Fruit fly (Drosophila melanogaster): ENCODE measurements around the gene LManVI.

The LManVI gene

dm6 chr2L:8781152-8781551 lies at the start of gene LManVI:
Gene LManVI, minus strand, starts transcription at chr2L:8781252.
- TF ChIP-seq CG17801 (GFP tag; optimal IDR thresholded peaks at IDR 0.05; ENCODE audit: partially characterized antibody): no peak

DNA sequence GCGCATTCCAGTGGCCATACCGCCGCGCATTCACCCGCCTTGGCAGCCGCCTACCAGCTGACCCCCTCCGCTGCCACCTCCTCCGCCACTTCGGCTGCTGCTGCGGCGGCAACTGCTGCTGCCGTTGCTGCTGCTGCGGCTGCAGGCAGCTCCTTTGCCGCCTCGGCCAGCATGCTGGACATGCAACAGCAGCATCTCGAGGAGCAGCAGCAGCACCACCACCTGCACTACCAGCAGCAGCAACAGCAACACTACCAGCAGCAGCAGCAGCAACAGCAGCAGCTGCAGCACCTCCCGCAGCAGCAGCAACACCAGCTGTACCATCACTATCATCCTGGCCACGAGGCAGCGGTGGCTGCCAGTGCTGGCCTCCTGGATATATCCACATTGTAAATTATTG lies 47.3 kb upstream of the LManVI start:
- TF ChIP-seq CG17801 (GFP tag; optimal IDR thresholded peaks at IDR 0.05; ENCODE audit: partially characterized antibody): no peak

- no peak for TF ChIP-seq CG17801 (GFP tag; optimal IDR thresholded peaks at IDR 0.05; ENCODE audit: partially characterized antibody)
Observed at dm6 chr2L:8825222-8825869, 44.3 kb upstream of the LManVI start, which contains the start of gene SoxN. Gene SoxN, plus strand, starts transcription at chr2L:8825645.

- TF ChIP-seq CG17801 (GFP tag; optimal IDR thresholded peaks at IDR 0.05; ENCODE audit: partially characterized antibody): no peak
Observed at dm6 chr2L:8820539-8820938, 39.5 kb upstream of the LManVI start.

DNA sequence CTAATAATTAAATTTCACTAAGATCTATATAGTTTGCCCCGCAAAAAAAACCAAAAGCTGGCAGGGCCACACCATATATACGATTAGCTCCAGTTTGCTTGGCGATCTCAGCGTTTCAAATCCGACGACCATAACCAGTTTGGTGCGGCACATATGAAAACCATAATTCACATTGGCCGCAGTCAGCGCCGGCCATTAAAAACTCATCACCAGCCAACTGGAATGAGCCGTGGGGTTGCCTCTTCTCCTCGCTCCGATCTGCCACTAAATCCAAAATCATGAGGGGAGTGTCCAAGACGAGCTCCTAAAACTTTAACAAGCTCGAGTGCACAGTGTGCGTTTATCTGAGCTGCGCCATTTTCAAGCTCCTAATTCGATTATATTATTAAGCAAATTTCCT lies 36.3 kb upstream of the LManVI start:
- TF ChIP-seq CG17801 (GFP tag; optimal IDR thresholded peaks at IDR 0.05; ENCODE audit: partially characterized antibody): no peak

DNA sequence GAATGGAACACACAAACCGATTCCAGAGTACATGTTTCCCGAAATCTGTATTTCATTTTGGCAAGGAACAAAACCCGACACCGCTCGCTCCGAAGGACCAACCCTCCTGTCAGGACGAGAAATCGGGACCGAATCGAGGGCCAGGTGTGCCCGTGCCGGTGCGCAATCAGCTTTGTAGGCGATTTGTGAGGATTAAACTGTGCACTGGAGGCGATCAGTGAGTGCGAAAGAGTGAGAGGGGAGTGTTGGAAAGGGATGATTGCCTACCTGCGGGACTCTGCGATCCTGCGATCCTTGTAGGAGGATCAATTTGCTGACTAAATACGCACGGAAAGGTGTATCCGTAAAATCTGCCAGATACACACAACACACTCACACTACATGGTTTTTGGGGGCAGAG lies 28.8 kb upstream of the LManVI start:
- TF ChIP-seq CG17801 (GFP tag; optimal IDR thresholded peaks at IDR 0.05; ENCODE audit: partially characterized antibody): no peak

- TF ChIP-seq CG17801 (GFP tag; optimal IDR thresholded peaks at IDR 0.05; ENCODE audit: partially characterized antibody): no peak
Observed at dm6 chr2L:8804128-8804527, 23.1 kb upstream of the LManVI start.

dm6 chr2L:8799009-8799408 lies 18.0 kb upstream of the LManVI start:
- TF ChIP-seq CG17801 (GFP tag; optimal IDR thresholded peaks at IDR 0.05; ENCODE audit: partially characterized antibody): no peak

dm6 chr2L:8794151-8794550 lies 13.1 kb upstream of the LManVI start:
- TF ChIP-seq CG17801 (GFP tag; optimal IDR thresholded peaks at IDR 0.05; ENCODE audit: partially characterized antibody): no peak

- no peak for TF ChIP-seq CG17801 (GFP tag; optimal IDR thresholded peaks at IDR 0.05; ENCODE audit: partially characterized antibody)
Observed at dm6 chr2L:8791703-8792102, 10.7 kb upstream of the LManVI start.

- TF ChIP-seq CG17801 (GFP tag; optimal IDR thresholded peaks at IDR 0.05; ENCODE audit: partially characterized antibody): no peak
Observed at dm6 chr2L:8787575-8787974, 6.5 kb upstream of the LManVI start.

DNA sequence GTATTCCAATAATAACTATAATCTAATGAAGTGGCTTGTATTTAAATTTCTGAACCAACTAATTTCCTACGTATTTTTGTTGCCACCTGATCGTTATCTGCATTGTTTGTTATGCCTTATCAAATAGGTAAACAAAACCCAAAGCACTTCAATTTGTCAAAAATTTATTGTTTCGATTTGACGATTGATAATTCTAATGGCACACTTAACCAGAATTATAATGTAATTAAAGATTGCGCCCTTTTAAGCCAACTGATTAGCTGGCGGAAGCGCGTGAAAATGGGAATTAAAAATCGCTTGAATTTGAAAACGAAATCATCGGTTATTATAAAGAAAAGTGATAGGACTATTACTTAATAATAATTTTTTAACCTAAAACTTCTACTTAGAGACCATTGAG lies 3.7 kb upstream of the LManVI start:
- TF ChIP-seq CG17801 (GFP tag; optimal IDR thresholded peaks at IDR 0.05; ENCODE audit: partially characterized antibody): no peak

dm6 chr2L:8782400-8782799 lies 1.3 kb upstream of the LManVI start, which contains the start of gene CG42710:
Gene CG42710, minus strand, starts transcription at chr2L:8782500.
- no peak for TF ChIP-seq CG17801 (GFP tag; optimal IDR thresholded peaks at IDR 0.05; ENCODE audit: partially characterized antibody)

DNA sequence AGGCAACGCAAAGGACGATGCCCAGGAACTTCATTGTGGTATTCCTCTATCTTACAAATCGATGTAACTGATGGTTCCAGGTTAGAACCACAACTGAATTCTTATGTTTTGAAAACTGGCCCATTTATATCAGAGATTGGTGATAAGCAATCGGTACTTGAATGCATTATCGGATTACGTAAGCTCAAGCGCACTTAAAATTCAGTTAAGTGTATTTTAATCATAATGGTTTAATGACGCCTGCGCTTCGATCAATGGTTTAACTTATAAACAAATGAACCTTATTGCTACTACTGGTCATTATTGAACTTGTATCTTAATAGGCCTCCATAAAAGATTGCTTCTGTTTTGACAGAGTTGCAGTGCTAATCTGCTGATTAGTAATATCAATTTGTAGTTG lies 4.9 kb downstream of the LManVI start, which contains the start of gene LManV:
Gene LManV (minus strand): TSS at position 101 of the 400 bp plus-strand sequence.
- no peak for TF ChIP-seq CG17801 (GFP tag; optimal IDR thresholded peaks at IDR 0.05; ENCODE audit: partially characterized antibody)

- TF ChIP-seq CG17801 (GFP tag; optimal IDR thresholded peaks at IDR 0.05; ENCODE audit: partially characterized antibody): no peak
Observed at dm6 chr2L:8772244-8772643, 8.8 kb downstream of the LManVI start, which contains the start of gene LManIV. Gene LManIV, minus strand, starts transcription at chr2L:8772344.

DNA sequence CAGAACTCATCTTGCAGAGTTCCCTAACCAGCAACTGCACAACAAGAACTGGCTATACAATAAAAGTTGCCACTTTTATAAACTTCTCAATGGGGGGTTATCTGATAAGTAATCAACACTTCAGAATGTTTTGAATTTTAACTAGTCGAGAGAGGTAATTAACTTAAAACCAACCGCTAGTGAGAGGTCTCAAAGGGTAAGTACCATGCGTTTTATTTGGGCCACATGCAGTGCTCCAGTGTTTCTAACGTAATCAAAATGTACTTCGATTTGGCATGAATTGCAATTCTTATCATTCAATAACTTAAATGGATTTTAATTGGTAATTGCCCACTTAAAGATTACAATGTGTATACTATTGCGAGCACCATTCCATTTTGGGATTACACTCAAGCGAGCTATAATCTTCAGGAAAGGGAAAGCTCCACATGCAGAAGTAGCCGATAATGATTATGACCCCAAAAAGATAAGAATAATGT lies 12.4 kb downstream of the LManVI start, which contains the start of gene LManIII:
Gene LManIII (minus strand): TSS at position 51 of the 479 bp plus-strand sequence.
- no peak for TF ChIP-seq CG17801 (GFP tag; optimal IDR thresholded peaks at IDR 0.05; ENCODE audit: partially characterized antibody)

DNA sequence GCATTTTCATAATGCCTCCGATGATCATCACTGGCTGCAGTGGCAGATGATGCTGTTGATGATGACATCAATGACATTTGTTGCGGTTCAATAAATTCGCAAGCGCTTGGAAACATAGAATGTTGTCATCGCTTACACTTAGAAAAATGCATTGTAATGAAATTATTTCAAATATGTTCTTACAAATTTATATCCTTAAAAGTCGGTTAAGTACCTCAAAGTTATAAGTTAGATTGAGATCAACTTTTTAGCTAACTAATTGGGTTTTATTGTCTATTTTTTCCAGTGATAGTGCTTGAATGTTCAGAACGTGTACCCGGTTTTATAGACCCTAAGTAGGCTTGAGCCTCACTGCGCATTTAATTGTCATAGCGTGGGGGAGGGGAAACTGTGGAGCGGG lies 18.2 kb downstream of the LManVI start:
- TF ChIP-seq CG17801 (GFP tag; optimal IDR thresholded peaks at IDR 0.05; ENCODE audit: partially characterized antibody): no peak

Data from ovary, adult (tissue).